Fruit fly (Drosophila melanogaster) whole organism, prepupa: Measurements from ENCODE around the gene Rab5.

Source experiments
- CG11294 ChIP-seq: fragments of 200-800 bp; sonication (Bioruptor generic); IDR thresholded peaks from 2 replicates; pipeline ENCODE4 v1.3.6; 2022; ENCODE audit warnings: missing biosample characterization, missing genetic modification characterization
- CG11762 ChIP-seq: fragments of 200-800 bp; sonication (Bioruptor generic); optimal IDR thresholded peaks from 3 replicates; lab custom pipeline; 2016; ENCODE audit warnings: missing biosample characterization, missing genetic modification characterization; ENCODE audit not compliant: insufficient read depth
- CG11902 ChIP-seq: fragments of 200-800 bp; sonication (Bioruptor generic); optimal IDR thresholded peaks from 3 replicates; lab custom pipeline; 2016; ENCODE audit warnings: missing biosample characterization, missing genetic modification characterization
- CG15336 ChIP-seq: fragments of 200-800 bp; sonication (Bioruptor generic); IDR thresholded peaks from 2 replicates; pipeline ENCODE4 v1.3.6; 2022; ENCODE audit warnings: missing biosample characterization, missing genetic modification characterization
- CG16779 ChIP-seq: fragments of 200-800 bp; sonication (Bioruptor generic); optimal IDR thresholded peaks from 3 replicates; lab custom pipeline; 2017; ENCODE audit warnings: missing biosample characterization, mild to moderate bottlenecking, missing genetic modification characterization
- CG3032 ChIP-seq: fragments of 200-800 bp; optimal IDR thresholded peaks from 2 replicates; lab custom pipeline; 2019; ENCODE audit warnings: missing biosample characterization, mild to moderate bottlenecking, missing genetic modification characterization, moderate library complexity
- CG32006 ChIP-seq: fragments of 200-800 bp; sonication (Bioruptor generic); optimal IDR thresholded peaks from 3 replicates; lab custom pipeline; 2017; ENCODE audit warnings: missing biosample characterization, mild to moderate bottlenecking, missing genetic modification characterization
- CG34406 ChIP-seq: fragments of 200-800 bp; sonication (Bioruptor generic); optimal IDR thresholded peaks from 3 replicates; lab custom pipeline; 2016; ENCODE audit warnings: missing biosample characterization, missing genetic modification characterization
- CG3919 ChIP-seq: fragments of 200-800 bp; sonication (Bioruptor generic); optimal IDR thresholded peaks from 3 replicates; lab custom pipeline; 2016; ENCODE audit warnings: missing biosample characterization, missing genetic modification characterization
- CG6163 ChIP-seq: fragments of 200-800 bp; sonication (Bioruptor generic); IDR thresholded peaks from 3 replicates; pipeline ENCODE4 v1.3.6; 2022; ENCODE audit warnings: missing biosample characterization, missing genetic modification characterization
- CG6276 ChIP-seq: fragments of 200-800 bp; sonication (Bioruptor generic); optimal IDR thresholded peaks from 2 replicates; lab custom pipeline; 2017; ENCODE audit warnings: missing biosample characterization, mild to moderate bottlenecking, missing genetic modification characterization
- CG6792 ChIP-seq: fragments of 200-800 bp; sonication (Bioruptor generic); optimal IDR thresholded peaks from 3 replicates; lab custom pipeline; 2016; ENCODE audit warnings: missing biosample characterization, missing genetic modification characterization
- CG6808 ChIP-seq: fragments of 200-800 bp; sonication (Bioruptor generic); optimal IDR thresholded peaks from 3 replicates; lab custom pipeline; 2017; ENCODE audit warnings: missing biosample characterization, missing genetic modification characterization, mild to moderate bottlenecking, moderate library complexity, missing genetic modification reagents
- CG6854 ChIP-seq: fragments of 200-800 bp; sonication (Bioruptor generic); optimal IDR thresholded peaks from 2 replicates; lab custom pipeline; 2017; ENCODE audit warnings: missing biosample characterization, mild to moderate bottlenecking, missing genetic modification characterization
- CG7368 ChIP-seq: fragments of 200-800 bp; sonication (Bioruptor generic); optimal IDR thresholded peaks from 3 replicates; lab custom pipeline; 2016; ENCODE audit warnings: missing biosample characterization, missing genetic modification characterization
- CG8119 ChIP-seq: fragments of 200-800 bp; sonication (Bioruptor generic); IDR thresholded peaks from 3 replicates; pipeline ENCODE4 v1.3.6; 2022; ENCODE audit warnings: missing biosample characterization, missing genetic modification characterization
- CG8319 ChIP-seq: fragments of 200-800 bp; sonication (Bioruptor generic); optimal IDR thresholded peaks from 3 replicates; lab custom pipeline; 2016; ENCODE audit warnings: missing biosample characterization, missing genetic modification characterization
- CG8632 ChIP-seq: fragments of 200-800 bp; sonication (Bioruptor generic); optimal IDR thresholded peaks from 3 replicates; lab custom pipeline; 2016; ENCODE audit warnings: missing biosample characterization, missing genetic modification characterization
- CG9139 ChIP-seq: fragments of 200-800 bp; sonication (Bioruptor generic); optimal IDR thresholded peaks from 3 replicates; lab custom pipeline; 2017; ENCODE audit warnings: missing biosample characterization, mild to moderate bottlenecking, missing genetic modification characterization
- Eip75B ChIP-seq: fragments of 200-800 bp; sonication (Bioruptor generic); optimal IDR thresholded peaks from 3 replicates; lab custom pipeline; 2016; ENCODE audit warnings: missing biosample characterization, missing genetic modification characterization
- Eip78C ChIP-seq: fragments of 200-800 bp; sonication (Bioruptor generic); peaks from one replicate; lab custom pipeline; 2016; ENCODE audit warnings: missing biosample characterization, missing genetic modification characterization
- Ets21C ChIP-seq: fragments of 200-800 bp; sonication (Bioruptor generic); optimal IDR thresholded peaks from 3 replicates; lab custom pipeline; 2016; ENCODE audit warnings: missing biosample characterization, missing genetic modification characterization
- Gug ChIP-seq: fragments of 200-800 bp; sonication (Bioruptor generic); IDR thresholded peaks from 2 replicates; pipeline ENCODE4 v1.3.6; 2022; ENCODE audit warnings: missing biosample characterization, missing genetic modification characterization
- Hr39 ChIP-seq: fragments of 200-800 bp; sonication (Bioruptor generic); optimal IDR thresholded peaks from 2 replicates; lab custom pipeline; 2016; ENCODE audit warnings: missing biosample characterization, missing genetic modification characterization
- Hr4 ChIP-seq: fragments of 200-800 bp; sonication (Bioruptor generic); optimal IDR thresholded peaks from 3 replicates; lab custom pipeline; 2016; ENCODE audit warnings: missing biosample characterization, missing genetic modification characterization
- Met ChIP-seq: fragments of 200-800 bp; sonication (Bioruptor generic); optimal IDR thresholded peaks from 3 replicates; lab custom pipeline; 2016; ENCODE audit warnings: missing biosample characterization, missing genetic modification characterization
- Smox ChIP-seq: fragments of 200-800 bp; sonication (Bioruptor generic); optimal IDR thresholded peaks from 3 replicates; lab custom pipeline; 2016; ENCODE audit warnings: missing biosample characterization, missing genetic modification characterization
- Sox102F ChIP-seq: fragments of 200-800 bp; sonication (Bioruptor generic); optimal IDR thresholded peaks from 2 replicates; lab custom pipeline; 2016; ENCODE audit warnings: missing biosample characterization, mild to moderate bottlenecking, missing genetic modification characterization
- Sox14 ChIP-seq: fragments of 200-800 bp; sonication (Bioruptor generic); optimal IDR thresholded peaks from 3 replicates; lab custom pipeline; 2016; ENCODE audit warnings: missing biosample characterization, missing genetic modification characterization
- Sox15 ChIP-seq: fragments of 200-800 bp; sonication (Bioruptor generic); optimal IDR thresholded peaks from 3 replicates; lab custom pipeline; 2016; ENCODE audit warnings: missing biosample characterization, missing genetic modification characterization
- achi ChIP-seq: fragments of 200-800 bp; sonication (Bioruptor generic); optimal IDR thresholded peaks from 3 replicates; lab custom pipeline; 2016; ENCODE audit warnings: missing biosample characterization, missing genetic modification characterization
- acj6 ChIP-seq: fragments of 200-800 bp; sonication (Bioruptor generic); optimal IDR thresholded peaks from 3 replicates; lab custom pipeline; 2016; ENCODE audit warnings: missing biosample characterization, missing genetic modification characterization
- cyc ChIP-seq: fragments of 200-800 bp; sonication (Bioruptor generic); optimal IDR thresholded peaks from 3 replicates; lab custom pipeline; 2016; ENCODE audit warnings: missing biosample characterization, missing genetic modification characterization
- dac ChIP-seq: fragments of 200-800 bp; sonication (Bioruptor generic); optimal IDR thresholded peaks from 2 replicates; lab custom pipeline; 2017; ENCODE audit warnings: missing biosample characterization, mild to moderate bottlenecking, missing genetic modification characterization
- eg ChIP-seq: fragments of 200-800 bp; sonication (Bioruptor generic); IDR thresholded peaks from 3 replicates; pipeline ENCODE4 v1.3.6; 2022; ENCODE audit warnings: missing biosample characterization, missing genetic modification characterization
- esn ChIP-seq: fragments of 200-800 bp; sonication (Bioruptor generic); optimal IDR thresholded peaks from 2 replicates; lab custom pipeline; 2016; ENCODE audit warnings: missing biosample characterization, mild to moderate bottlenecking, missing genetic modification characterization, moderate library complexity
- fd59A ChIP-seq: fragments of 200-800 bp; sonication (Bioruptor generic); optimal IDR thresholded peaks from 2 replicates; lab custom pipeline; 2017; ENCODE audit warnings: missing biosample characterization, mild to moderate bottlenecking, missing genetic modification characterization, missing genetic modification reagents
- fkh ChIP-seq: fragments of 200-800 bp; sonication (Bioruptor generic); optimal IDR thresholded peaks from 3 replicates; lab custom pipeline; 2017; ENCODE audit warnings: missing biosample characterization, mild to moderate bottlenecking, missing genetic modification characterization, moderate library complexity
- lz ChIP-seq: fragments of 200-800 bp; sonication (Bioruptor generic); optimal IDR thresholded peaks from 3 replicates; lab custom pipeline; 2016; ENCODE audit warnings: missing biosample characterization, missing genetic modification characterization
- pdm3 ChIP-seq: fragments of 200-800 bp; sonication (Bioruptor generic); optimal IDR thresholded peaks from 3 replicates; lab custom pipeline; 2016; ENCODE audit warnings: missing biosample characterization, missing genetic modification characterization
- salr ChIP-seq, 2 experiments: fragments of 200-800 bp; sonication (Bioruptor generic); optimal IDR thresholded peaks; 3 replicates each; lab custom pipeline; 2016 to 2018; ENCODE audit warnings: missing biosample characterization in 2 of 2, missing genetic modification characterization in 2 of 2, mild to moderate bottlenecking in 1 of 2
- spab ChIP-seq: fragments of 200-800 bp; sonication (Bioruptor generic); optimal IDR thresholded peaks from 2 replicates; lab custom pipeline; 2017; ENCODE audit warnings: missing biosample characterization, mild to moderate bottlenecking, missing genetic modification characterization, missing genetic modification reagents
- ss ChIP-seq, 2 experiments: fragments of 200-800 bp; sonication (Bioruptor generic); optimal IDR thresholded peaks; 2 replicates in 1 of 2; 3 replicates in 1 of 2; lab custom pipeline; 2017 to 2018; ENCODE audit warnings: mild to moderate bottlenecking in 2 of 2, missing biosample characterization in 2 of 2, missing genetic modification characterization in 2 of 2, moderate library complexity in 1 of 2
- svp ChIP-seq: fragments of 200-800 bp; sonication (Bioruptor generic); peaks from one replicate; lab custom pipeline; 2016; ENCODE audit warnings: missing biosample characterization, missing genetic modification characterization
- topi ChIP-seq: fragments of 200-800 bp; sonication (Bioruptor generic); optimal IDR thresholded peaks from 3 replicates; lab custom pipeline; 2016; ENCODE audit warnings: missing biosample characterization, missing genetic modification characterization
- vri ChIP-seq: fragments of 200-800 bp; sonication (Bioruptor generic); optimal IDR thresholded peaks from 3 replicates; lab custom pipeline; 2016; ENCODE audit warnings: missing biosample characterization, mild to moderate bottlenecking, missing genetic modification characterization

Rab5 gene

DNA sequence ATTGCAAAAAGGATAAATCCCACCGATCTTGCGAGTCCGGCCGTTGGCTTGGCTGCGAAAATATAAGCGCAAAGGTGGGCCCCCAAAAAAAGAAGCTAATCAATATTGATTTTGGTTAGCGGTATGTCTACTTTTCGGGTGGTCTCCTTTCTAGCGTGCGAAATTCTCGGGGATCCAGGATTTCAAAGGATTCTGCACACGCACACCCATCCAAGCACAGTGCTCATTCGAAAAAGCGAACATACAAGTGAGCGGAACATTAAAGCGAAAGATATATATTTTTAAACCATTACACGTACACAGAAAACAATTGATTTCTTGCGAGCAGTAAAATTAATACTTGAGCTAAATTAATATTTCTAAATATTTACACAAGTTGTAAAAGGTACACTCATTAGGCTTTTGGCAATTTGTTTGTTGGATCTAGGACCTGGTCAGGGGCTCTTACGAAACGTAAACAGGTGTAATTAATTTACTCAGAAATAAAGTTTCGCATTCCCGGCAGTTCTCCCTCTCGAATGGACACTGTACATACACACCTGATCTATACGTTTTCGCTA, 662 bp upstream of the Rab5 start (continued):
- peak; percentile 39 for TF ChIP-seq spab (GFP tag; lab: Kevin White, UChicago)

DNA sequence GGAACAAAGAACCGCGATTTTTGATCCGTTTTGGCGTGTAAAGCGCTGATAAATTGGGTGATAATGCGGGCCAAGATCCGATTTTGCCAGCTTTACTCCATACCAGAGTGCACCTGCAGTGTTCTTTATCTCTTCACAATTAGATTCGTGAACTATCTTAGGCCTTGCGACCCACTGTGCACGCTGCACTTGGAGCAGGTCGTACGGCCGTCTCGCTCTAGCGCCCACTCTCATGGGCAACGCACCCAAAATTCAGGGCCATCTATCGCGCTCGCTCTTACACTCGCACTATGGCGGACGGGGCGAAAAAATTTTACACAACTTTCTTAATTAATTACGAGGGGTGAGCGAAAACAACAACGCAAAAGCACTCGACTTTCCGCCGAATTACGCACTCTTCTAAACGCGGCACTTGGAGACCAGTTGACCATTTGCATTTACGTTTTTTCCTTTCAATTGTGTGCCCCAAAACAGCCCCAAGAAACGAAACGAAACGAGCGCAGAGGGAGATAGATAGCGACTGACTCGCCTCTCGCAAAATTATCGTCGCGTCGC, 796 bp downstream of the Rab5 start:
- TF ChIP-seq CG6163 (peak; percentile 18; the same call in 1 of the 3 replicates), CG34406 (no peak), CG15336 (0 out of 2 replicates have a peak, but pooled peaks have one; percentile 7), Sox14 (GFP tag; lab: Kevin White, UChicago) (peak; percentile 84), svp (GFP tag; lab: Kevin White, UChicago) (peak; percentile 85)

DNA sequence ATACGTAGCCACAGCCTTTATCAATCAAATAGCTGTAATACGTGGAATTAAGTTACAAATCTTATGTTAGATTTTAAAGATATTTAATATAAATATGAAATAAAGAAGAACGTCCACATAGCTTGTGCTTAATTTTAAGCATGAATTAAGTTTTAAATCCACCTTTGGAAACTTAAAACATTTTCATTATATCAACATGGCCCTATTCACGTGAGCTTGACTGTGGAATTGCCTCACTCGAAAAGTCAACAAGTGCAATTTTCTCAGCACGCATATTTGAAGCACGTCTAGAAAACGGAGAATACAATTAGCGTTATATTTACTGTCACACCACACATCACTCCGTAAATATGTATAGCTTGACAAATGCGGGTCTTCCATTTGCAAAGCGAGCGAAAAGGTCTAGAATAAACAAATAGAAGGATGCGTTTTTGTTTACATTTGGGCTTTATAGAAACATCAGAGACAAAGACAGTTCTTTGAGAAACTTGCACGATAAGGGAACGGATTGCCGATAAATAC, 1.4 kb downstream of the Rab5 start:
- peak; percentile 98 for TF ChIP-seq eg
- TF ChIP-seq Gug (GFP tag; lab: Robert Waterston, UW), result peak; percentile 94
- TF ChIP-seq CG6792, result peak; percentile 92
- TF ChIP-seq CG11762 (GFP tag; lab: Kevin White, UChicago), result peak; percentile 94
- peak; percentile 93 for TF ChIP-seq CG6854 (GFP tag; lab: Kevin White, UChicago)
- peak; percentile 90 for TF ChIP-seq CG7368 (GFP tag; lab: Kevin White, UChicago)
- peak; percentile 97 for TF ChIP-seq CG9139
- TF ChIP-seq CG6276 (GFP tag; lab: Kevin White, UChicago), result peak; percentile 95
- TF ChIP-seq CG6163, result peak; percentile 97
- peak; percentile 96 for TF ChIP-seq Eip75B
- peak; percentile 97 for TF ChIP-seq CG3032 (tag; lab: Kevin White, UChicago)
- TF ChIP-seq Hr39 (GFP tag; lab: Kevin White, UChicago), result peak; percentile 87
- peak; percentile 92 for TF ChIP-seq Sox102F
- TF ChIP-seq Sox15 (GFP tag; lab: Kevin White, UChicago), result peak; percentile 85
- TF ChIP-seq Met (GFP tag; lab: Kevin White, UChicago), result peak; percentile 93
- TF ChIP-seq spab (GFP tag; lab: Kevin White, UChicago), result peak; percentile 93
- TF ChIP-seq Ets21C (GFP tag; lab: Kevin White, UChicago), result peak; percentile 64
- peak; percentile 95 for TF ChIP-seq Smox (GFP tag; lab: Kevin White, UChicago)
- TF ChIP-seq CG8632 (GFP tag; lab: Kevin White, UChicago), result peak; percentile 96
- TF ChIP-seq achi (GFP tag; lab: Kevin White, UChicago), result peak; percentile 94
- peak; percentile 96 for TF ChIP-seq CG32006 (GFP tag; lab: Kevin White, UChicago)
- peak; percentile 89 for TF ChIP-seq cyc
- peak; percentile 95 for TF ChIP-seq CG8119 (GFP tag; lab: Robert Waterston, UW)
- TF ChIP-seq topi (GFP tag; lab: Kevin White, UChicago), result peak; percentile 94
- peak; percentile 88 for TF ChIP-seq salr (GFP tag; optimal IDR thresholded peaks at IDR 0.05; lab: Kevin White, UChicago)
- TF ChIP-seq CG11294 (GFP tag; lab: Robert Waterston, UW), result peak; percentile 92
- TF ChIP-seq CG11902 (GFP tag; lab: Kevin White, UChicago), result peak; percentile 82
- TF ChIP-seq CG34406, result peak; percentile 96
- peak; percentile 88 for TF ChIP-seq pdm3
- TF ChIP-seq Hr4, result peak; percentile 94
- TF ChIP-seq fkh (GFP tag; lab: Kevin White, UChicago), result peak; percentile 96
- TF ChIP-seq Eip78C (GFP tag; lab: Kevin White, UChicago), result peak; percentile 99
- peak; percentile 87 for TF ChIP-seq fd59A (GFP tag; lab: Kevin White, UChicago)
- TF ChIP-seq vri (GFP tag; lab: Kevin White, UChicago), result peak; percentile 88
- peak; percentile 96 for TF ChIP-seq CG6808
- peak; percentile 98 for TF ChIP-seq CG15336
- TF ChIP-seq esn (GFP tag; lab: Kevin White, UChicago), result peak; percentile 93
- peak; percentile 95 for TF ChIP-seq CG3919 (GFP tag; lab: Kevin White, UChicago)
- peak; percentile 81 for TF ChIP-seq CG8319 (GFP tag; lab: Kevin White, UChicago)
- TF ChIP-seq acj6 (GFP tag; lab: Kevin White, UChicago), result peak; percentile 96
- peak; percentile 52 for TF ChIP-seq dac (GFP tag; lab: Kevin White, UChicago)
- TF ChIP-seq lz, result peak; percentile 92
- peak; percentile 97 for TF ChIP-seq CG16779 (tag; lab: Kevin White, UChicago)
- TF ChIP-seq ss (GFP tag; optimal IDR thresholded peaks at IDR 0.05; lab: Kevin White, UChicago), result peak; percentile 95 to 97
